Worm (Caenorhabditis elegans) whole organism, L4 larva: ENCODE measurements around the gene Y55B1AR.4.

Source experiments
- Y48G9A.11 ChIP-seq: fragments of 200-800 bp; sonication (Bioruptor generic); IDR thresholded peaks from 2 replicates; pipeline ENCODE4 v1.3.6; 2022; ENCODE audit warnings: missing genetic modification reagents, missing genetic modification characterization, missing compliant biosample characterization
- dve-1 ChIP-seq: sonication (generic microtip); optimal IDR thresholded peaks from 2 replicates; lab custom pipeline; 2017; ENCODE audit warnings: antibody characterized with exemption, mild to moderate bottlenecking, missing genetic modification characterization, missing compliant biosample characterization; ENCODE audit not compliant: insufficient read depth
- egl-27 ChIP-seq: sonication (generic microtip); optimal IDR thresholded peaks from 3 replicates; lab custom pipeline; 2017; ENCODE audit warnings: missing biosample characterization, missing genetic modification reagents, missing genetic modification characterization
- hlh-11 ChIP-seq: fragments of 200-800 bp; sonication (Bioruptor generic); optimal IDR thresholded peaks from 2 replicates; lab custom pipeline; 2018; ENCODE audit warnings: mild to moderate bottlenecking, missing genetic modification characterization, missing compliant biosample characterization
- lin-13 ChIP-seq: fragments of 150-350 bp; optimal IDR thresholded peaks from 2 replicates; lab custom pipeline; 2014; ENCODE audit warnings: missing biosample characterization, missing genetic modification reagents, missing genetic modification characterization
- lsy-2 ChIP-seq, 2 experiments: fragments of 150-350 bp in 1 of 2; sonication (generic microtip) in 1 of 2; optimal IDR thresholded peaks; 2 replicates each; lab custom pipeline; 2014 to 2017; ENCODE audit warnings: missing biosample characterization in 2 of 2, missing genetic modification characterization in 2 of 2
- mep-1 ChIP-seq: fragments of 150-350 bp; sonication (generic microtip); optimal IDR thresholded peaks from 3 replicates; lab custom pipeline; 2014; ENCODE audit warnings: missing biosample characterization, missing genetic modification characterization
- snpc-4 ChIP-seq: fragments of 150-350 bp; optimal IDR thresholded peaks from 2 replicates; lab custom pipeline; 2014; ENCODE audit warnings: missing biosample characterization, missing genetic modification characterization
- unc-130 ChIP-seq: sonication (generic microtip); optimal IDR thresholded peaks from 2 replicates; lab custom pipeline; 2016; ENCODE audit warnings: missing genetic modification reagents, missing genetic modification characterization, missing compliant biosample characterization
- unc-62 ChIP-seq, 3 experiments: fragments of 150-350 bp in 1 of 3; sonication (generic microtip); optimal IDR thresholded peaks in 2 of 3; peaks in 1 of 3; 1 replicate in 1 of 3; 2 replicates in 2 of 3; lab custom pipeline; 2014 to 2017; ENCODE audit warnings: missing biosample characterization in 3 of 3, missing genetic modification characterization in 3 of 3, missing genetic modification reagents in 3 of 3, missing genotype in 1 of 3

- TF ChIP-seq egl-27 (tag; lab: Kevin White, UChicago), result no peak
- no peak for TF ChIP-seq mep-1
- no peak for TF ChIP-seq snpc-4 (tag; lab: Kevin White, UChicago)
- TF ChIP-seq lsy-2 (tag; optimal IDR thresholded peaks at IDR 0.05; lab: Kevin White, UChicago), result no peak
- TF ChIP-seq unc-62 (GFP tag; optimal IDR thresholded peaks at IDR 0.05 in 1 of 2; lab: Kevin White, UChicago), result no peak
- TF ChIP-seq unc-62 (tag; optimal IDR thresholded peaks at IDR 0.05; lab: Kevin White, UChicago), result no peak
- TF ChIP-seq lin-13 (GFP tag; lab: Kevin White, UChicago), result no peak
- TF ChIP-seq dve-1, result no peak
- TF ChIP-seq unc-130, result no peak
- TF ChIP-seq hlh-11, result no peak
- TF ChIP-seq Y48G9A.11, result no peak
These were observed at the start of gene Y55B1AR.4, which contains the start of gene ttr-7 for ce11 chrIII:605415-606054.
